Fruit fly (Drosophila melanogaster): ENCODE results near the gene CG31898.

CG31898 gene

dm6 chr2L:8385849-8386248, 14.4 kb upstream of the CG31898 start:
- TF ChIP-seq Myc (optimal IDR thresholded peaks at IDR 0.05) (no peak), h (optimal IDR thresholded peaks at IDR 0.05) (no peak)

- TF ChIP-seq Sin3A (optimal IDR thresholded peaks at IDR 0.05) (no peak), psq (optimal IDR thresholded peaks at IDR 0.05) (no peak), insv (optimal IDR thresholded peaks at IDR 0.05) (no peak), Myc (optimal IDR thresholded peaks at IDR 0.05) (no peak), ttk (optimal IDR thresholded peaks at IDR 0.05) (no peak), h (optimal IDR thresholded peaks at IDR 0.05) (no peak)
These were observed 11.0 kb upstream of the CG31898 start, which contains the start of gene CG42819 for dm6 chr2L:8389231-8389630. CG42819 (minus strand) TSS chr2L:8389331.

dm6 chr2L:8392298-8392697, 7.9 kb upstream of the CG31898 start, which contains the start of gene CG42820:
CG42820 (minus strand) TSS chr2L:8392398.
- no peak for TF ChIP-seq ttk (optimal IDR thresholded peaks at IDR 0.05)
- TF ChIP-seq Myc (optimal IDR thresholded peaks at IDR 0.05) = no peak
- no peak for TF ChIP-seq Sin3A (optimal IDR thresholded peaks at IDR 0.05)
- no peak for TF ChIP-seq h (optimal IDR thresholded peaks at IDR 0.05)
- TF ChIP-seq insv (optimal IDR thresholded peaks at IDR 0.05) = no peak
- no peak for TF ChIP-seq psq (optimal IDR thresholded peaks at IDR 0.05)

- no peak for TF ChIP-seq psq (optimal IDR thresholded peaks at IDR 0.05)
- TF ChIP-seq h (optimal IDR thresholded peaks at IDR 0.05) = no peak
- TF ChIP-seq insv (optimal IDR thresholded peaks at IDR 0.05) = no peak
- TF ChIP-seq Myc (optimal IDR thresholded peaks at IDR 0.05) = no peak
- no peak for TF ChIP-seq Sin3A (optimal IDR thresholded peaks at IDR 0.05)
- TF ChIP-seq ttk (optimal IDR thresholded peaks at IDR 0.05) = no peak
These were observed 7.1 kb upstream of the CG31898 start, which contains the start of gene Acp29AB for dm6 chr2L:8393122-8393521. Acp29AB (minus strand) TSS chr2L:8393222.

- TF ChIP-seq insv (optimal IDR thresholded peaks at IDR 0.05) (no peak), Myc (optimal IDR thresholded peaks at IDR 0.05) (no peak), ttk (optimal IDR thresholded peaks at IDR 0.05) (no peak), Sin3A (optimal IDR thresholded peaks at IDR 0.05) (no peak), h (optimal IDR thresholded peaks at IDR 0.05) (no peak), psq (optimal IDR thresholded peaks at IDR 0.05) (no peak)
These were observed 6.0 kb upstream of the CG31898 start, which contains the start of gene lectin-29Ca for dm6 chr2L:8394180-8394579. lectin-29Ca (minus strand) TSS chr2L:8394280.

dm6 chr2L:8394840-8395239, 5.4 kb upstream of the CG31898 start, which contains the start of gene Peritrophin-15b:
Peritrophin-15b (minus strand) TSS chr2L:8394940.
- TF ChIP-seq h (optimal IDR thresholded peaks at IDR 0.05) (no peak), psq (optimal IDR thresholded peaks at IDR 0.05) (no peak), Sin3A (optimal IDR thresholded peaks at IDR 0.05) (no peak), ttk (optimal IDR thresholded peaks at IDR 0.05) (no peak), Myc (optimal IDR thresholded peaks at IDR 0.05) (no peak), insv (optimal IDR thresholded peaks at IDR 0.05) (no peak)

- TF ChIP-seq insv (optimal IDR thresholded peaks at IDR 0.05) = no peak
- no peak for TF ChIP-seq h (optimal IDR thresholded peaks at IDR 0.05)
- TF ChIP-seq Myc (optimal IDR thresholded peaks at IDR 0.05) = no peak
- no peak for TF ChIP-seq ttk (optimal IDR thresholded peaks at IDR 0.05)
- TF ChIP-seq psq (optimal IDR thresholded peaks at IDR 0.05) = no peak
- no peak for TF ChIP-seq Sin3A (optimal IDR thresholded peaks at IDR 0.05)
These were observed 4.1 kb upstream of the CG31898 start, which contains the start of the genes Peritrophin-15a and CG13385 for dm6 chr2L:8395996-8396699. Peritrophin-15a (minus strand) TSS chr2L:8396096. CG13385 (plus strand) TSS chr2L:8396649.

- TF ChIP-seq psq (optimal IDR thresholded peaks at IDR 0.05) (no peak), ttk (optimal IDR thresholded peaks at IDR 0.05) (no peak), insv (optimal IDR thresholded peaks at IDR 0.05) (no peak), h (optimal IDR thresholded peaks at IDR 0.05) (no peak), Myc (optimal IDR thresholded peaks at IDR 0.05) (no peak), Sin3A (optimal IDR thresholded peaks at IDR 0.05) (no peak)
These were observed 1.5 kb upstream of the CG31898 start, which contains the start of gene CG13386 for dm6 chr2L:8398721-8399120. CG13386 (plus strand) TSS chr2L:8399021.

dm6 chr2L:8402928-8403285, 2.7 kb downstream of the CG31898 start, which contains the start of gene fy:
fy (minus strand) TSS chr2L:8403280.
- TF ChIP-seq h (optimal IDR thresholded peaks at IDR 0.05) = no peak
- no peak for TF ChIP-seq ttk (optimal IDR thresholded peaks at IDR 0.05)
- TF ChIP-seq psq (optimal IDR thresholded peaks at IDR 0.05) = no peak
- no peak for TF ChIP-seq Sin3A (optimal IDR thresholded peaks at IDR 0.05)

dm6 chr2L:8403286-8404270, 3.4 kb downstream of the CG31898 start, which contains the start of gene emb:
emb (plus strand) TSS chr2L:8403573.
- TF ChIP-seq psq (optimal IDR thresholded peaks at IDR 0.05) (peak; percentile 68), insv (optimal IDR thresholded peaks at IDR 0.05) (no peak), Sin3A (optimal IDR thresholded peaks at IDR 0.05) (no peak)

dm6 chr2L:8411530-8411929, 11.3 kb downstream of the CG31898 start, which contains the start of gene Naglu:
Naglu (minus strand) TSS chr2L:8411868.
- no peak for TF ChIP-seq h (optimal IDR thresholded peaks at IDR 0.05)
- no peak for TF ChIP-seq Sin3A (optimal IDR thresholded peaks at IDR 0.05)
- no peak for TF ChIP-seq insv (optimal IDR thresholded peaks at IDR 0.05)
- no peak for TF ChIP-seq psq (optimal IDR thresholded peaks at IDR 0.05)
- no peak for TF ChIP-seq Myc (optimal IDR thresholded peaks at IDR 0.05)
- TF ChIP-seq ttk (optimal IDR thresholded peaks at IDR 0.05) = no peak
